Worm (Caenorhabditis elegans) whole organism, mixed stage, embryonic: Measurements from ENCODE around the gene ugt-8.

ENCODE experiments used
- mab-5 ChIP-seq: fragments of 150-350 bp; optimal IDR thresholded peaks from 2 replicates; lab custom pipeline; 2014; ENCODE audit warnings: missing biosample characterization, missing genetic modification characterization
- nhr-12 ChIP-seq: fragments of 150-350 bp; optimal IDR thresholded peaks from 2 replicates; lab custom pipeline; 2014; ENCODE audit warnings: missing biosample characterization, missing genetic modification characterization
- pha-4 ChIP-seq: fragments of 150-350 bp; optimal IDR thresholded peaks from 2 replicates; lab custom pipeline; 2018; ENCODE audit warnings: missing biosample characterization, missing genetic modification reagents, missing genetic modification characterization
- snpc-4 ChIP-seq: fragments of 150-350 bp; optimal IDR thresholded peaks from 2 replicates; lab custom pipeline; 2014; ENCODE audit warnings: missing biosample characterization, missing genetic modification characterization
- unc-39 ChIP-seq: fragments of 150-350 bp; optimal IDR thresholded peaks from 2 replicates; lab custom pipeline; 2014; ENCODE audit warnings: missing biosample characterization, missing genetic modification characterization
- ztf-11 ChIP-seq: fragments of 150-350 bp; optimal IDR thresholded peaks from 2 replicates; lab custom pipeline; 2014; ENCODE audit warnings: missing biosample characterization, missing genetic modification characterization

- TF ChIP-seq mab-5 (no peak), pha-4 (tag; lab: Kevin White, UChicago) (no peak), nhr-12 (tag; lab: Kevin White, UChicago) (no peak), unc-39 (tag; lab: Kevin White, UChicago) (no peak), snpc-4 (no peak), ztf-11 (tag; lab: Kevin White, UChicago) (no peak)
These were observed 14.3 kb upstream of the ugt-8 start, which contains the start of gene ugt-12 for ce11 chrV:4889477-4889876.
